Fruit fly (Drosophila melanogaster): ENCODE results near the gene CG32641.

CG32641 gene

dm6 chrX:13232406-13233195, 48.3 kb downstream of the CG32641 start (continued):
- TF ChIP-seq Mes4 (GFP tag; optimal IDR thresholded peaks at IDR 0.05) (peak; percentile 36), CG31388 (GFP tag; optimal IDR thresholded peaks at IDR 0.05) (no peak), Nf-YB (GFP tag; optimal IDR thresholded peaks at IDR 0.05) (peak; percentile 4), CG6683 (GFP tag; optimal IDR thresholded peaks at IDR 0.05) (peak; percentile 44), zfh2 (GFP tag; optimal IDR thresholded peaks at IDR 0.05) (peak; percentile 36), CG6791 (GFP tag; IDR thresholded peaks at IDR 0.05; ENCODE audit: partially characterized antibody) (no peak), E2f1 (GFP tag; IDR thresholded peaks at IDR 0.05) (peak; percentile 73), NK7.1 (GFP tag; optimal IDR thresholded peaks at IDR 0.05) (peak; percentile 19), pita (GFP tag; optimal IDR thresholded peaks at IDR 0.05) (no peak), Ravus (GFP tag; IDR thresholded peaks at IDR 0.05) (peak; percentile 34), CG34422 (GFP tag; IDR thresholded peaks at IDR 0.05) (peak; percentile 77), CG12236 (GFP tag; optimal IDR thresholded peaks at IDR 0.05) (peak; percentile 31), CG7987 (GFP tag; optimal IDR thresholded peaks at IDR 0.05) (no peak), HLH54F (GFP tag; optimal IDR thresholded peaks at IDR 0.05) (peak; percentile 51), CG43689 (GFP tag; IDR thresholded peaks at IDR 0.05) (peak; percentile 71; the same call in 1 of the 2 replicates), CkIIα-i1 (GFP tag; IDR thresholded peaks at IDR 0.05) (no peak), sd (tag; optimal IDR thresholded peaks at IDR 0.05) (peak; percentile 13), CTCF (GFP tag; optimal IDR thresholded peaks at IDR 0.05) (no peak), ap (GFP tag; IDR thresholded peaks at IDR 0.05) (peak; percentile 84), crp (GFP tag; optimal IDR thresholded peaks at IDR 0.05) (peak in 1 of 2 experiments; percentile 24), salm (tag; optimal IDR thresholded peaks at IDR 0.05) (peak; percentile 44), CG12942 (GFP tag; optimal IDR thresholded peaks at IDR 0.05) (peak; percentile 47), CG11247 (GFP tag; IDR thresholded peaks at IDR 0.05) (peak; percentile 71), da (GFP tag; optimal IDR thresholded peaks at IDR 0.05) (no peak), CG3065 (GFP tag; optimal IDR thresholded peaks at IDR 0.05) (no peak), kah (GFP tag; optimal IDR thresholded peaks at IDR 0.05) (peak; percentile 27), slp2 (GFP tag; optimal IDR thresholded peaks at IDR 0.05) (peak; percentile 33), Abd-B (GFP tag; optimal IDR thresholded peaks at IDR 0.05) (peak; percentile 64), lab (GFP tag; optimal IDR thresholded peaks at IDR 0.05) (peak; percentile 80), CG4282 (GFP tag; optimal IDR thresholded peaks at IDR 0.05) (peak; percentile 18), BtbVII (GFP tag; optimal IDR thresholded peaks at IDR 0.05) (peak; percentile 48), CG12071 (GFP tag; optimal IDR thresholded peaks at IDR 0.05) (peak; percentile 58), CG14965 (GFP tag; optimal IDR thresholded peaks at IDR 0.05; ENCODE audit: borderline replicate concordance) (no peak), ci (GFP tag; IDR thresholded peaks at IDR 0.05) (peak; percentile 91), Sry-β (GFP tag; optimal IDR thresholded peaks at IDR 0.05) (no peak), ken (GFP tag; IDR thresholded peaks at IDR 0.05) (peak; percentile 82), pum (GFP tag; optimal IDR thresholded peaks at IDR 0.05) (peak; percentile 68), gem (tag; optimal IDR thresholded peaks at IDR 0.05) (peak; percentile 78), vnd (GFP tag; IDR thresholded peaks at IDR 0.05; ENCODE audit: partially characterized antibody) (no peak), CG3407 (GFP tag; optimal IDR thresholded peaks at IDR 0.05) (peak; percentile 70), caup (GFP tag; optimal IDR thresholded peaks at IDR 0.05; ENCODE audit: severe bottlenecking) (peak; percentile 60), Poxn (GFP tag; IDR thresholded peaks at IDR 0.05) (0 out of 2 replicates have a peak, but pooled peaks have one; percentile 21), Myb (GFP tag; optimal IDR thresholded peaks at IDR 0.05) (peak; percentile 48), tna (GFP tag; IDR thresholded peaks at IDR 0.05; ENCODE audit: partially characterized antibody) (no peak), Doc3 (GFP tag; IDR thresholded peaks at IDR 0.05; ENCODE audit: partially characterized antibody) (no peak), Optix (GFP tag; IDR thresholded peaks at IDR 0.05) (peak; percentile 77), Chrac-16 (GFP tag; optimal IDR thresholded peaks at IDR 0.05) (peak; percentile 68), Stat92E (GFP tag; optimal IDR thresholded peaks at IDR 0.05) (no peak), Kr (GFP tag; optimal IDR thresholded peaks at IDR 0.05) (no peak)

Measured in whole organism, embryonic.